Worm (Caenorhabditis elegans): ENCODE data around the gene sec-15.

ce11 chrX:8808740-8809139 is 26.8 kb downstream of the sec-15 start:
- TF ChIP-seq nhr-11 (tag; optimal IDR thresholded peaks at IDR 0.05) (no peak), nhr-41 (GFP tag; IDR thresholded peaks at IDR 0.05) (no peak), pha-4 (GFP tag; IDR thresholded peaks at IDR 0.05) (no peak), pha-4 (tag; optimal IDR thresholded peaks at IDR 0.05) (no peak), nhr-77 (tag; optimal IDR thresholded peaks at IDR 0.05) (no peak), unc-62 (GFP tag; optimal IDR thresholded peaks at IDR 0.05 in 1 of 2) (peak in 1 of 2 experiments; percentile 97), unc-62 (tag; optimal IDR thresholded peaks at IDR 0.05) (no peak), madf-5 (GFP tag; IDR thresholded peaks at IDR 0.05) (no peak)
